Worm (Caenorhabditis elegans) whole organism, L2 larva: Measurements from ENCODE around the gene C14H10.2.
A peak's percentile ranks its signal among the peaks of the same experiment; 100 is the strongest.

Experiments used
- C34F6.9 ChIP-seq: fragments of 150-350 bp; optimal IDR thresholded peaks from 2 replicates; lab custom pipeline; 2014; ENCODE audit warnings: missing biosample characterization, missing genetic modification characterization
- F13H6.1 ChIP-seq: sonication (generic microtip); optimal IDR thresholded peaks from 2 replicates; lab custom pipeline; 2016; ENCODE audit warnings: missing genetic modification characterization, missing compliant biosample characterization
- R02D3.7 ChIP-seq: fragments of 150-350 bp; optimal IDR thresholded peaks from 2 replicates; lab custom pipeline; 2014; ENCODE audit warnings: missing biosample characterization, missing genetic modification characterization
- Y55F3AM.14 ChIP-seq: fragments of 200-800 bp; sonication (Bioruptor generic); optimal IDR thresholded peaks from 2 replicates; lab custom pipeline; 2018; ENCODE audit warnings: mild to moderate bottlenecking, missing genetic modification characterization, missing compliant biosample characterization
- ZK546.5 ChIP-seq: sonication (generic microtip); optimal IDR thresholded peaks from 2 replicates; lab custom pipeline; 2017; ENCODE audit warnings: missing biosample characterization, missing genetic modification characterization
- aly-2 ChIP-seq: fragments of 150-350 bp; optimal IDR thresholded peaks from 2 replicates; lab custom pipeline; 2014; ENCODE audit warnings: missing biosample characterization, missing genetic modification characterization
- blmp-1 ChIP-seq: sonication (generic microtip); optimal IDR thresholded peaks from 2 replicates; lab custom pipeline; 2017; ENCODE audit warnings: missing genetic modification characterization, mild to moderate bottlenecking, missing compliant biosample characterization, antibody characterized with exemption, moderate library complexity; ENCODE audit not compliant: insufficient read depth
- ceh-16 ChIP-seq: fragments of 150-350 bp; optimal IDR thresholded peaks from 2 replicates; lab custom pipeline; 2014; ENCODE audit warnings: missing biosample characterization, missing genetic modification characterization
- crh-2 ChIP-seq: sonication (generic microtip); optimal IDR thresholded peaks from 2 replicates; lab custom pipeline; 2017; ENCODE audit warnings: missing biosample characterization, missing genetic modification characterization
- dmd-4 ChIP-seq: sonication (generic microtip); optimal IDR thresholded peaks from 2 replicates; lab custom pipeline; 2017; ENCODE audit warnings: missing biosample characterization, missing genetic modification characterization
- egl-27 ChIP-seq: sonication (generic microtip); optimal IDR thresholded peaks from 3 replicates; lab custom pipeline; 2017; ENCODE audit warnings: missing biosample characterization, missing genetic modification reagents, missing genetic modification characterization
- elt-1 ChIP-seq: fragments of 150-350 bp; optimal IDR thresholded peaks from 2 replicates; lab custom pipeline; 2014; ENCODE audit warnings: missing biosample characterization, missing genetic modification characterization
- elt-3 ChIP-seq: sonication (generic microtip); optimal IDR thresholded peaks from 2 replicates; lab custom pipeline; 2017; ENCODE audit warnings: missing biosample characterization, missing genetic modification characterization
- fos-1 ChIP-seq: fragments of 150-350 bp; optimal IDR thresholded peaks from 2 replicates; lab custom pipeline; 2014; ENCODE audit warnings: missing biosample characterization, missing genetic modification characterization
- gmeb-1 ChIP-seq: fragments of 150-350 bp; optimal IDR thresholded peaks from 2 replicates; lab custom pipeline; 2014; ENCODE audit warnings: missing biosample characterization, missing genetic modification characterization
- lin-13 ChIP-seq: fragments of 150-350 bp; optimal IDR thresholded peaks from 2 replicates; lab custom pipeline; 2014; ENCODE audit warnings: missing biosample characterization, missing genetic modification reagents, missing genetic modification characterization
- lin-39 ChIP-seq: fragments of 150-350 bp; optimal IDR thresholded peaks from 2 replicates; lab custom pipeline; 2014; ENCODE audit warnings: missing biosample characterization, missing genetic modification reagents, missing genetic modification characterization
- lsy-2 ChIP-seq, 2 experiments: fragments of 150-350 bp in 1 of 2; sonication (generic microtip) in 1 of 2; optimal IDR thresholded peaks; 2 replicates each; lab custom pipeline; 2014 to 2017; ENCODE audit warnings: missing biosample characterization in 2 of 2, missing genetic modification characterization in 2 of 2
- mab-5 ChIP-seq: fragments of 150-350 bp; optimal IDR thresholded peaks from 2 replicates; lab custom pipeline; 2014; ENCODE audit warnings: missing biosample characterization, missing genetic modification characterization
- mdl-1 ChIP-seq, 2 experiments: fragments of 150-350 bp in 1 of 2; sonication (generic microtip) in 1 of 2; optimal IDR thresholded peaks; 2 replicates each; lab custom pipeline; 2017; ENCODE audit warnings: missing biosample characterization in 2 of 2, missing genetic modification characterization in 2 of 2
- nhr-129 ChIP-seq: fragments of 150-350 bp; optimal IDR thresholded peaks from 2 replicates; lab custom pipeline; 2014; ENCODE audit warnings: missing biosample characterization, missing genetic modification characterization
- nhr-21 ChIP-seq: fragments of 150-350 bp; optimal IDR thresholded peaks from 2 replicates; lab custom pipeline; 2014; ENCODE audit warnings: missing biosample characterization, missing genetic modification characterization
- nhr-23 ChIP-seq: fragments of 150-350 bp; optimal IDR thresholded peaks from 2 replicates; lab custom pipeline; 2014; ENCODE audit warnings: missing biosample characterization, missing genetic modification reagents, missing genetic modification characterization
- nhr-237 ChIP-seq: fragments of 150-350 bp; optimal IDR thresholded peaks from 2 replicates; lab custom pipeline; 2014; ENCODE audit warnings: missing biosample characterization, missing genetic modification characterization
- nhr-25 ChIP-seq: fragments of 150-350 bp; sonication (generic microtip); optimal IDR thresholded peaks from 3 replicates; lab custom pipeline; 2014; ENCODE audit warnings: missing biosample characterization, missing genetic modification characterization
- nhr-77 ChIP-seq: fragments of 150-350 bp; optimal IDR thresholded peaks from 2 replicates; lab custom pipeline; 2014; ENCODE audit warnings: missing biosample characterization, missing genetic modification characterization
- skn-1 ChIP-seq: sonication (generic microtip); optimal IDR thresholded peaks from 2 replicates; lab custom pipeline; 2017; ENCODE audit warnings: missing biosample characterization, missing genetic modification characterization
- sma-3 ChIP-seq: sonication (generic microtip); optimal IDR thresholded peaks from 2 replicates; lab custom pipeline; 2016; ENCODE audit warnings: missing genetic modification reagents, missing genetic modification characterization, missing compliant biosample characterization
- sma-9 ChIP-seq, 2 experiments: fragments of 150-350 bp in 1 of 2; sonication (generic microtip) in 1 of 2; optimal IDR thresholded peaks; 2 replicates each; lab custom pipeline; 2014 to 2016; ENCODE audit warnings: missing genetic modification characterization in 2 of 2, mild to moderate bottlenecking in 1 of 2, missing biosample characterization in 1 of 2, missing compliant biosample characterization in 1 of 2, missing genetic modification reagents in 1 of 2, moderate library complexity in 1 of 2
- unc-39 ChIP-seq: fragments of 150-350 bp; optimal IDR thresholded peaks from 2 replicates; lab custom pipeline; 2014; ENCODE audit warnings: missing biosample characterization, missing genetic modification characterization
- unc-55 ChIP-seq: fragments of 150-350 bp; sonication (generic microtip); optimal IDR thresholded peaks from 3 replicates; lab custom pipeline; 2014; ENCODE audit warnings: missing biosample characterization, missing genetic modification reagents, missing genetic modification characterization
- zag-1 ChIP-seq: fragments of 150-350 bp; optimal IDR thresholded peaks from 2 replicates; lab custom pipeline; 2014; ENCODE audit warnings: missing biosample characterization, missing genetic modification characterization
- ztf-11 ChIP-seq: sonication (generic microtip); optimal IDR thresholded peaks from 2 replicates; lab custom pipeline; 2017; ENCODE audit warnings: missing biosample characterization, missing genetic modification characterization
- ztf-4 ChIP-seq: fragments of 150-350 bp; optimal IDR thresholded peaks from 2 replicates; lab custom pipeline; 2014; ENCODE audit warnings: missing biosample characterization, missing genetic modification characterization

C14H10.2 gene

DNA sequence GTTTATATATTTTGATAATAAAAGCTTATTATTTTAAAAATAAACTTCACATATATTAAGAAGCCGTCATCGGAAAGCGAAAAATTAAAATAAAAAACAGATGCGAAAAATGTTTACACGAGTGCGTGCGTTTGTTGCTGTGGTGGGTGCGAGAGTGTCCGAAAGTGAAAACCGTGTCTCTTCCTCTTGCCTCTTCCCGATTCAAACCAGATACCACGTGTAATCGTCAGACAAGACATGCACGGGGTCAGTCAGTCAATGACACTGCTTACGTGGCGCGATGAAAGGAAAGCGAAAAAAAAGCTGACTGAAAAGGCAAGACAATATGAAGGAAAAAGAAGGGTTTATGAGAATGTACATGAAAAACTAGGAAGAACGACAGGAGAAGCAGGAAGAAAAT lies 21.8 kb downstream of the C14H10.2 start (continued):
- no peak for TF ChIP-seq elt-3
- no peak for TF ChIP-seq skn-1 (tag; lab: Kevin White, UChicago)
- no peak for TF ChIP-seq dmd-4 (tag; lab: Kevin White, UChicago)
- peak; percentile 2 for TF ChIP-seq nhr-25 (tag; lab: Kevin White, UChicago)
- no peak for TF ChIP-seq C34F6.9
- TF ChIP-seq nhr-23: no peak

DNA sequence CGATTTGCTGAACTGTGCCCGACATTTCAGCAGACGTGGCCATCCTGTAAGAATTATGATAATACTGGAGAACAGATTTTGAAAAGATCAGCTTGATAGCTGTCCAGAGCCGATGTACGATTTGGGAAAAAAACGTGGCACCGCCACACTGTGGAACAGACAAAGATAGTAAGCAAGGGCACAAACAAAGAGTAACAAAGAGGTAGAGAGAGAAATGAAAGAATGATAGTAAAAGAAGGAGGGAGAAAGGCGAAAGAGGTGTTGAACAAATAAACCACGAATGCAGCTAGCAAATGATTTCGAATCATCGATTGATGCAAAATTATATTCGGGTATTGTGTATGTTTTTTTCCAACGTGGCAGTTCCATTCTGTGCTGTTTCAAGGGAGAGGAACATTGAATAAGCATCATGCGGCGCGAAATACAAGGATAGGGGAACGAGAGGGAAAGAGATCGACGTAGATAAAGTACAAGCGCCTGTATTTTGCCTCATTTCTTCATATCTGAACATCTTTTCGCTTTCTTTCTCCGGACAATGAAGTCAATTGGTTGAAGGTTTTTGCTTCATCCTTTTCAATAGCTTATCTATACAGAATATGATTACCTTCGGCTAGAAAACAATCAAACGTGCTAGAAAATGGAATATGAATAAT lies 24.5 kb downstream of the C14H10.2 start, which contains the start of gene C14H10.3:
Gene C14H10.3 (minus strand): TSS at position 44 of the 653 bp plus-strand sequence.
- TF ChIP-seq blmp-1 (tag; lab: Kevin White, UChicago) (peak; percentile 69), C34F6.9 (no peak), fos-1 (peak; percentile 5), crh-2 (tag; lab: Kevin White, UChicago) (peak; percentile 41), Y55F3AM.14 (GFP tag; lab: Kevin White, UChicago) (no peak)

DNA sequence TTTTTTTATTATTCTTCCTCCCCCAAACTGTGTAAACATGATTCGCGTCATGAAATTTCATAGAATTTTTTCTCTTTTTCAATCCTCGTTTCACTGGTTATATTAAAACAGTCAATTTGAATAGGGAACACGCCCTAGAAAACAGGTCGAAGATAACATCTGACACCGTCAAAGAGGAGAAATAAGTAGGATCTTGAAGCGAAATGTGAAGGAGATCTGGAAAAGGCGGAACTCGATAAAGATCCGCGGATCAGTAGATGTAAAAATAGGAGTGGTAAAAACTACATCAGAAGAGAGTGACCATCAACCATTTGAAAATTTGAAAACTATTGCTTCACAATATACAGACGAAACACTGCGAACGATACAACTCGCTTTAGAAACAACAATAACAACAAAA lies 25.5 kb downstream of the C14H10.2 start:
- TF ChIP-seq elt-3 (no peak), nhr-25 (tag; lab: Kevin White, UChicago) (peak; percentile 14), elt-1 (peak; percentile 66), ztf-4 (tag; lab: Kevin White, UChicago) (no peak), lin-39 (no peak), unc-55 (no peak), R02D3.7 (no peak)
- TF ChIP-seq, all 48 proteins: peak for 2

DNA sequence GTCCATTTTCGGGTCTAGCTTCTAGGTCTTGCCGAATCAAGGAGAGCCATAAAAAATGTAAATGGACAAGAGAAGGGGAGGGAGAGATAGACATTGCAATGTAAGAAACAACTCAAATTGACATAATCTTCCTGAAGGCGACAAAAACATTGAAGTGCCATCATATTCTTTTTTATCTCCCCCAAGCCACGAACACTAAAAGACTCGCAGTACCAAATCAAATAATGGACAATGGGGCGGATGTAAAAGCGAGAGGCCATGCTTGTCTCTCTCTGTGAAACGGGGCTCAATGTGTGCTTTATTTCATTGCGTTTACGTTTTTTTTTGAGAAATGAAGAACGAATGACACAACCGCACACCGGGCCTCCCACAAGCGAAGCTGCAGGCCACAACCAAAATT lies 26.8 kb downstream of the C14H10.2 start:
- no peak for TF ChIP-seq sma-3 (GFP tag; lab: Kevin White, UChicago)
- no peak for TF ChIP-seq ZK546.5
- TF ChIP-seq fos-1: no peak
- TF ChIP-seq skn-1 (tag; lab: Kevin White, UChicago): no peak
- TF ChIP-seq lin-13 (GFP tag; lab: Kevin White, UChicago): no peak
- no peak for TF ChIP-seq zag-1
- TF ChIP-seq, all 48 proteins: peak for 0

DNA sequence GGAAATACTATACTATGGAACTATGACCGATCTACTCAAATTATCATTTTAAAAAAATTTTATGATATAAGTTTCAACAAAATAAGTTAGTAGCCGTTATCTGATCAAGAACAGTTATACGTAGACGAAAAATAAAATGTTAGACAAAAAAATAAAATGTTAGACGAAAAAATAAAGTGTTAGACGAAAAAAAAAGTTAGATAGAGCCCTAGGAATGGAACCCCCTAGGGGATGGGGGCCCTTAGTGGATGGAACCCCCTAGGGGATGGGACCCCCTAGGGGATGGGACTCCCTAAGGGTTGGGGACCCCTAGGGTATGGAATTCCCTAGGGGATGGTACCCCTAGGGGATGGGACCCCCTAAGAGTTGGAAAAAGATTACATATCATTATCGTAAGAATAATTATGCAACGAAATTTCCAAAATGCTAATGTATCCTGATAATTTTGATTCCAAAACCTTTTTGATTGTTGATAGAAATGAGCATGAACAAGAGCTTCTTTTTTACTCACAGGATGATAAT lies 33.4 kb downstream of the C14H10.2 start:
- TF ChIP-seq elt-1 (no peak), Y55F3AM.14 (GFP tag; lab: Kevin White, UChicago) (no peak), nhr-237 (tag; lab: Kevin White, UChicago) (no peak), ceh-16 (tag; lab: Kevin White, UChicago) (no peak), nhr-77 (tag; lab: Kevin White, UChicago) (no peak), nhr-23 (no peak), ztf-11 (no peak), F13H6.1 (tag; lab: Kevin White, UChicago) (no peak)

DNA sequence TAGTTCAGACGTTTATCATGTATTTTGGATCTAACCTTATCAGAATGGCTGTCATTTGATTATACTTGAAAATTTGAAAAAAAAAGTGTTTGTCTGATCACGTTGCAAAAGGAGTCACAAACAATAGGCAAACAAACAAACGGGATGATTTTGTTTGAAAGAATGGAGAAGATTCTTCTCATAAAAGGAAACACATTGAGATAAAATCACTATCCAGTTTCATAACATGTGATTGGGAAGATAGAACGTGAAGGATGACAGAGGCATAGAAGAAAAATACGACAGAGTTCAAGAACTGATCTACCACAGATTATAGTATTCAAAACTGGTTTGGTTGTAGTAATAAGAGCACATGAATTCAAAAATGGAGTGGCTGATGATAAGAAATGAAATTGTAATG lies 33.9 kb downstream of the C14H10.2 start, which contains the start of gene F44A6.5:
Gene F44A6.5 (minus strand): TSS at position 151 of the 400 bp plus-strand sequence.
- TF ChIP-seq crh-2 (tag; lab: Kevin White, UChicago): peak; percentile 59
- peak; percentile 19 for TF ChIP-seq fos-1
- peak; percentile 69 for TF ChIP-seq nhr-21 (tag; lab: Kevin White, UChicago)
- peak; percentile 56 for TF ChIP-seq nhr-129 (tag; lab: Kevin White, UChicago)
- no peak for TF ChIP-seq mab-5
- no peak for TF ChIP-seq unc-39 (tag; lab: Kevin White, UChicago)
- TF ChIP-seq aly-2: no peak
- peak; percentile 37 for TF ChIP-seq F13H6.1 (tag; lab: Kevin White, UChicago)
- TF ChIP-seq ceh-16 (tag; lab: Kevin White, UChicago): no peak
- TF ChIP-seq lsy-2 (tag; optimal IDR thresholded peaks at IDR 0.05; lab: Kevin White, UChicago): peak in 1 of 2 experiments; percentile 26
- peak; percentile 79 for TF ChIP-seq nhr-25 (tag; lab: Kevin White, UChicago)
- peak in 1 of 2 experiments; percentile 42 for TF ChIP-seq mdl-1 (tag; optimal IDR thresholded peaks at IDR 0.05; lab: Kevin White, UChicago)
- peak; percentile 49 for TF ChIP-seq sma-3 (GFP tag; lab: Kevin White, UChicago)
- peak; percentile 16 for TF ChIP-seq egl-27 (tag; lab: Kevin White, UChicago)
- TF ChIP-seq sma-9 (GFP tag; optimal IDR thresholded peaks at IDR 0.05; lab: Kevin White, UChicago): peak; percentile 69
- no peak for TF ChIP-seq sma-9 (tag; optimal IDR thresholded peaks at IDR 0.05; lab: Kevin White, UChicago)
- TF ChIP-seq gmeb-1: peak; percentile 31
- TF ChIP-seq, all 48 proteins: peak for 12
